Fruit fly (Drosophila melanogaster) whole organism, adult: Measurements from ENCODE around the gene dhd.

Experiments
- CG14711 ChIP-seq: fragments of 200-800 bp; sonication (Bioruptor generic); optimal IDR thresholded peaks from 2 replicates; lab custom pipeline; 2018; ENCODE audit warnings: missing biosample characterization, mild to moderate bottlenecking, missing genetic modification characterization, moderate library complexity
- Hr96 ChIP-seq: fragments of 200-800 bp; sonication (Bioruptor generic); optimal IDR thresholded peaks from 2 replicates; lab custom pipeline; 2016; ENCODE audit warnings: missing biosample characterization, missing genetic modification characterization
- cic ChIP-seq: fragments of 200-800 bp; sonication (Bioruptor generic); optimal IDR thresholded peaks from 2 replicates; lab custom pipeline; 2017; ENCODE audit warnings: missing biosample characterization, mild to moderate bottlenecking, missing genetic modification characterization, moderate library complexity
- kay ChIP-seq: fragments of 200-800 bp; sonication (Bioruptor generic); peaks from one replicate; lab custom pipeline; 2016; ENCODE audit warnings: missing biosample characterization, missing genetic modification characterization, borderline replicate concordance
- ovo ChIP-seq: fragments of 200-800 bp; sonication (Bioruptor generic); optimal IDR thresholded peaks from 2 replicates; lab custom pipeline; 2016; ENCODE audit warnings: missing biosample characterization, missing genetic modification characterization

dm6 chrX:5337316-5337715 lies 25.3 kb downstream of the dhd start:
- TF ChIP-seq CG14711 (tag; lab: Kevin White, UChicago) (no peak), Hr96 (GFP tag; lab: Kevin White, UChicago) (no peak), kay (GFP tag; lab: Kevin White, UChicago) (no peak), cic (GFP tag; lab: Kevin White, UChicago) (no peak), ovo (no peak)
